Fruit fly (Drosophila melanogaster): ENCODE measurements around the gene Jon99Cii.

Gene Jon99Cii

dm6 chr3R:29903775-29904356 is 20.5 kb downstream of the Jon99Cii start, which contains the start of gene CG15517 (continued):
- TF ChIP-seq CG15514 (GFP tag; optimal IDR thresholded peaks at IDR 0.05) (no peak), CG17829 (tag; optimal IDR thresholded peaks at IDR 0.05) (peak; percentile 30), emc (GFP tag; optimal IDR thresholded peaks at IDR 0.05) (no peak), fru (optimal IDR thresholded peaks at IDR 0.05) (no peak), CG14014 (GFP tag; IDR thresholded peaks at IDR 0.05) (no peak), klu (GFP tag; IDR thresholded peaks at IDR 0.05) (no peak), CG33557 (GFP tag; optimal IDR thresholded peaks at IDR 0.05) (no peak), CG31441 (GFP tag; IDR thresholded peaks at IDR 0.05) (no peak), gcm (GFP tag; optimal IDR thresholded peaks at IDR 0.05) (no peak), CG6791 (GFP tag; IDR thresholded peaks at IDR 0.05; ENCODE audit: partially characterized antibody) (peak; percentile 60; the same call in 1 of the 3 replicates), luna (GFP tag; optimal IDR thresholded peaks at IDR 0.05) (no peak), unpg (GFP tag; optimal IDR thresholded peaks at IDR 0.05) (peak; percentile 6), tx (GFP tag; optimal IDR thresholded peaks at IDR 0.05) (no peak), CG11456 (GFP tag; IDR thresholded peaks at IDR 0.05) (peak; percentile 58; the same call in 1 of the 3 replicates), lov (optimal IDR thresholded peaks at IDR 0.05) (no peak), lov (GFP tag; IDR thresholded peaks at IDR 0.05) (no peak), pnt (GFP tag; optimal IDR thresholded peaks at IDR 0.05) (no peak), CG4820 (GFP tag; optimal IDR thresholded peaks at IDR 0.05) (no peak), CG6683 (GFP tag; optimal IDR thresholded peaks at IDR 0.05) (no peak), ranshi (GFP tag; IDR thresholded peaks at IDR 0.05) (no peak), ftz-f1 (GFP tag; optimal IDR thresholded peaks at IDR 0.05) (no peak), Scr (GFP tag; IDR thresholded peaks at IDR 0.05; ENCODE audit: partially characterized antibody) (no peak), sqz (GFP tag; optimal IDR thresholded peaks at IDR 0.05) (no peak), CG14667 (GFP tag; IDR thresholded peaks at IDR 0.05) (no peak), br (optimal IDR thresholded peaks at IDR 0.05) (no peak), grn (GFP tag; optimal IDR thresholded peaks at IDR 0.05) (no peak), Hand (GFP tag; optimal IDR thresholded peaks at IDR 0.05) (no peak), E2f1 (GFP tag; IDR thresholded peaks at IDR 0.05) (no peak), CG7928 (GFP tag; optimal IDR thresholded peaks at IDR 0.05) (no peak), B-H2 (GFP tag; optimal IDR thresholded peaks at IDR 0.05) (no peak), eyg (GFP tag; optimal IDR thresholded peaks at IDR 0.05) (no peak), CG6813 (GFP tag; optimal IDR thresholded peaks at IDR 0.05) (no peak), CG12942 (GFP tag; optimal IDR thresholded peaks at IDR 0.05) (no peak), Lhr (GFP tag; optimal IDR thresholded peaks at IDR 0.05) (peak; percentile 29), chinmo (GFP tag; IDR thresholded peaks at IDR 0.05; ENCODE audit: partially characterized antibody) (peak; percentile 66; the same call in 1 of the 4 replicates), CG8944 (GFP tag; optimal IDR thresholded peaks at IDR 0.05) (no peak), CG1602 (GFP tag; optimal IDR thresholded peaks at IDR 0.05) (no peak), CG3995 (GFP tag; optimal IDR thresholded peaks at IDR 0.05) (no peak), jigr1 (GFP tag; IDR thresholded peaks at IDR 0.05) (no peak), NK7.1 (GFP tag; optimal IDR thresholded peaks at IDR 0.05) (no peak), CG6175 (GFP tag; IDR thresholded peaks at IDR 0.05) (no peak), CG13894 (tag; optimal IDR thresholded peaks at IDR 0.05) (peak; percentile 3), Bdp1 (GFP tag; optimal IDR thresholded peaks at IDR 0.05) (no peak), ac (GFP tag; optimal IDR thresholded peaks at IDR 0.05) (no peak), CG10654 (GFP tag; optimal IDR thresholded peaks at IDR 0.05) (no peak), Mad (GFP tag; optimal IDR thresholded peaks at IDR 0.05) (no peak), Blimp-1 (GFP tag; optimal IDR thresholded peaks at IDR 0.05) (peak; percentile 6), CG12769 (tag; optimal IDR thresholded peaks at IDR 0.05) (no peak), rib (GFP tag; IDR thresholded peaks at IDR 0.05) (no peak), CG12659 (GFP tag; optimal IDR thresholded peaks at IDR 0.05) (peak; percentile 17), stwl (tag; optimal IDR thresholded peaks at IDR 0.05) (peak; percentile 86), CG9609 (GFP tag; optimal IDR thresholded peaks at IDR 0.05) (no peak)
